Fruit fly (Drosophila melanogaster): ENCODE results near the gene hid.

The hid gene

DNA sequence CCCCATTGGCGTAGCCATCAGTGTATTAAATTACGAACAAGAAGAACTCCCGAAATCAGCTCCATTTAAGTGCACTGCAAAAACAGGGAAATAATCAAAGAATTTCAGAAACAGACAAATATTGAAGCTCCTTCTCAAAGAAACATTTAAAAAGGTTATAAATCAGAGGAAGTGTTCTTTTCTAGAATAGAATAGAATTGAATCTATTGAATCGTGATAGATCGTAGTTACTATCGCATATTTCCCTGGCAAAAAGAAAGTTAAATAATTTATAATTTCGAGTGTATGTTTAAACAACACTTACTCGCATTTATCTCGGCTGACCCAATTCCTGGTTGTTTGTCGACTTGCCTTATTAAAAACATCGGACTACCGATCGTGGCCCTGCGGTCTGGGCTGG lies 13.3 kb upstream of the hid start (continued):
- 0 out of 3 replicates have a peak, but pooled peaks have one; percentile 15 for TF ChIP-seq zfh1 (GFP tag; IDR thresholded peaks at IDR 0.05)

DNA sequence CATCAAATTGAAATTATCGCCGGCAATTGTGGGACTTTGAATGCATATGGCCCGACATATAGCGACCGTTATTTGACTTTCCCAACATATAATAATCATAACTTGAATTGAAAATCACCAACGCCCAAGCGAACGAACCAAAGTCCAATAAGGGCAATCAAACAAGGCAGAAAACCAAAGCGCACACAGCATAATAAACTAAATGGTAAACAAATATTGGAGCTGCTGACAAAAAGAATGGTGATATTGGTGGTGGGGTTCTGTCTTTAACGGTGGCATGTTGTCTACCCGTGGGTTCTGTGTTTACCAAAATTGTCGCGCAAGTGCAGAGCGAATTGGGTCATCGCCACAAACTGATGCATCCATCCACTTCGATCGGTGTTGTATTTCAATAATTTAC lies 12.7 kb upstream of the hid start:
- TF ChIP-seq Hr51 (GFP tag; optimal IDR thresholded peaks at IDR 0.05) (no peak), pan (optimal IDR thresholded peaks at IDR 0.05) (no peak), pan (GFP tag; optimal IDR thresholded peaks at IDR 0.05 in 1 of 2, IDR thresholded peaks at IDR 0.05 in 1 of 2) (peak in 1 of 2 experiments; percentile 47), Awh (GFP tag; IDR thresholded peaks at IDR 0.05) (0 out of 2 replicates have a peak, but pooled peaks have one; percentile 10), CG8359 (GFP tag; optimal IDR thresholded peaks at IDR 0.05; ENCODE audit: borderline replicate concordance) (peak; percentile 9), nau (GFP tag; optimal IDR thresholded peaks at IDR 0.05) (peak; percentile 15), gsb-n (tag; optimal IDR thresholded peaks at IDR 0.05) (peak; percentile 48), vvl (GFP tag; IDR thresholded peaks at IDR 0.05) (peak; percentile 22; the same call in 1 of the 2 replicates), h (optimal IDR thresholded peaks at IDR 0.05) (no peak), CG1603 (tag; optimal IDR thresholded peaks at IDR 0.05) (peak; percentile 37), slbo (GFP tag; IDR thresholded peaks at IDR 0.05) (no peak), otp (GFP tag; IDR thresholded peaks at IDR 0.05) (0 out of 3 replicates have a peak, but pooled peaks have one; percentile 4), sens (GFP tag) (peak; percentile 57), Hr78 (GFP tag; optimal IDR thresholded peaks at IDR 0.05) (no peak), lab (GFP tag; optimal IDR thresholded peaks at IDR 0.05) (peak; percentile 16), CG4707 (GFP tag; optimal IDR thresholded peaks at IDR 0.05) (peak; percentile 23), CG6254 (GFP tag; optimal IDR thresholded peaks at IDR 0.05) (peak; percentile 54), dmrt99B (tag; optimal IDR thresholded peaks at IDR 0.05) (peak; percentile 11), CG2875 (GFP tag; optimal IDR thresholded peaks at IDR 0.05) (peak; percentile 41), ci (GFP tag; IDR thresholded peaks at IDR 0.05) (peak; percentile 48; the same call in 1 of the 3 replicates), z (GFP tag; IDR thresholded peaks at IDR 0.05) (no peak), CG2116 (GFP tag; optimal IDR thresholded peaks at IDR 0.05) (no peak), CG15696 (tag; optimal IDR thresholded peaks at IDR 0.05) (peak; percentile 4), Xrp1 (GFP tag; IDR thresholded peaks at IDR 0.05) (peak; percentile 44; the same call in 1 of the 2 replicates), ttk (GFP tag; IDR thresholded peaks at IDR 0.05) (no peak), Vsx1 (GFP tag; optimal IDR thresholded peaks at IDR 0.05) (peak; percentile 23), Blimp-1 (GFP tag; optimal IDR thresholded peaks at IDR 0.05) (peak; percentile 46), D (optimal IDR thresholded peaks at IDR 0.05) (no peak), D (GFP tag; optimal IDR thresholded peaks at IDR 0.05) (peak; percentile 12), wek (GFP tag; optimal IDR thresholded peaks at IDR 0.05) (peak; percentile 28), bsh (GFP tag; optimal IDR thresholded peaks at IDR 0.05) (peak in 1 of 2 experiments; percentile 40), CG32772 (GFP tag; IDR thresholded peaks at IDR 0.05) (no peak), CG3407 (GFP tag; optimal IDR thresholded peaks at IDR 0.05) (peak; percentile 34), CG2199 (GFP tag; IDR thresholded peaks at IDR 0.05) (peak; percentile 81; the same call in 2 of the 3 replicates), CG2678 (tag; optimal IDR thresholded peaks at IDR 0.05) (peak; percentile 5), CG2202 (tag; optimal IDR thresholded peaks at IDR 0.05) (peak; percentile 47), unpg (GFP tag; optimal IDR thresholded peaks at IDR 0.05) (peak; percentile 24), da (GFP tag; optimal IDR thresholded peaks at IDR 0.05) (no peak), CG31441 (GFP tag; IDR thresholded peaks at IDR 0.05) (0 out of 2 replicates have a peak, but pooled peaks have one; percentile 6), CG15269 (tag; optimal IDR thresholded peaks at IDR 0.05) (no peak), CG8089 (GFP tag; optimal IDR thresholded peaks at IDR 0.05) (peak; percentile 2), ATbp (GFP tag; optimal IDR thresholded peaks at IDR 0.05) (peak; percentile 65), kni (GFP tag; optimal IDR thresholded peaks at IDR 0.05) (peak; percentile 65)

Data from whole organism, embryonic.